Fruit fly (Drosophila melanogaster) whole organism, embryonic: ENCODE results near the gene CG32333.

ENCODE experiments used
- B-H2 ChIP-seq: fragments of 200-800 bp; sonication (Bioruptor generic); optimal IDR thresholded peaks from 2 replicates; lab custom pipeline; 2018; ENCODE audit warnings: missing biosample characterization, mild to moderate bottlenecking, missing genetic modification characterization
- BEAF-32 ChIP-seq: fragments of 200-800 bp; sonication (Bioruptor generic); optimal IDR thresholded peaks from 3 replicates; lab custom pipeline; 2017; ENCODE audit warnings: missing biosample characterization, missing genetic modification characterization, mild to moderate bottlenecking, moderate library complexity, missing genetic modification reagents
- CG10431 ChIP-seq: fragments of 200-800 bp; sonication (Bioruptor generic); optimal IDR thresholded peaks from 3 replicates; lab custom pipeline; 2018; ENCODE audit warnings: missing biosample characterization, mild to moderate bottlenecking, missing genetic modification characterization
- CG10543 ChIP-seq: fragments of 200-800 bp; sonication (Bioruptor generic); optimal IDR thresholded peaks from 3 replicates; lab custom pipeline; 2017; ENCODE audit warnings: missing biosample characterization, mild to moderate bottlenecking, missing genetic modification characterization, moderate library complexity
- CG12155 ChIP-seq: fragments of 200-800 bp; sonication (Bioruptor generic); optimal IDR thresholded peaks from 3 replicates; lab custom pipeline; 2016; ENCODE audit warnings: missing biosample characterization, missing genetic modification characterization
- CG14860 ChIP-seq: fragments of 200-800 bp; sonication (Bioruptor generic); IDR thresholded peaks from 3 replicates; pipeline ENCODE4 v1.3.6; 2022; ENCODE audit warnings: missing biosample characterization, missing genetic modification characterization; ENCODE audit not compliant: partially characterized antibody
- CG16813 ChIP-seq: fragments of 200-800 bp; sonication (Bioruptor generic); IDR thresholded peaks from 3 replicates; pipeline ENCODE4 v1.3.6; 2022; ENCODE audit warnings: missing biosample characterization, missing genetic modification characterization; ENCODE audit not compliant: partially characterized antibody
- CG16863 ChIP-seq: fragments of 200-800 bp; sonication (Bioruptor generic); optimal IDR thresholded peaks from 3 replicates; lab custom pipeline; 2016; ENCODE audit warnings: missing biosample characterization, missing genetic modification characterization
- CG34376 ChIP-seq: fragments of 200-800 bp; sonication (Bioruptor generic); optimal IDR thresholded peaks from 2 replicates; lab custom pipeline; 2018; ENCODE audit warnings: missing biosample characterization, mild to moderate bottlenecking, missing genetic modification characterization
- CG7372 ChIP-seq: fragments of 200-800 bp; sonication (Bioruptor generic); IDR thresholded peaks from 2 replicates; pipeline ENCODE4 v1.3.6; 2022; ENCODE audit warnings: missing biosample characterization, missing genetic modification characterization
- CG8359 ChIP-seq: fragments of 200-800 bp; sonication (Bioruptor generic); optimal IDR thresholded peaks from 2 replicates; lab custom pipeline; 2017; ENCODE audit warnings: missing biosample characterization, mild to moderate bottlenecking, missing genetic modification characterization, borderline replicate concordance
- CG8765 ChIP-seq: fragments of 200-800 bp; sonication (Bioruptor generic); IDR thresholded peaks from 2 replicates; pipeline ENCODE4 v1.3.6; 2022; ENCODE audit warnings: missing biosample characterization, missing genetic modification characterization
- CG9876 ChIP-seq: fragments of 200-800 bp; sonication (Bioruptor generic); optimal IDR thresholded peaks from 2 replicates; lab custom pipeline; 2016; ENCODE audit warnings: missing biosample characterization, missing genetic modification characterization
- Dip2 ChIP-seq: fragments of 200-800 bp; sonication (Bioruptor generic); IDR thresholded peaks from 2 replicates; pipeline ENCODE4 v1.3.6; 2022; ENCODE audit warnings: missing biosample characterization, missing genetic modification characterization
- Doc3 ChIP-seq: fragments of 200-800 bp; sonication (Bioruptor generic); IDR thresholded peaks from 3 replicates; pipeline ENCODE4 v1.3.6; 2022; ENCODE audit warnings: missing biosample characterization, missing genetic modification characterization; ENCODE audit not compliant: partially characterized antibody
- E2f1 ChIP-seq: fragments of 200-800 bp; sonication (Bioruptor generic); IDR thresholded peaks from 2 replicates; pipeline ENCODE4 v1.3.6; 2022; ENCODE audit warnings: missing biosample characterization, missing genetic modification characterization
- Ets65A ChIP-seq: fragments of 200-800 bp; sonication (Bioruptor generic); peaks from one replicate; lab custom pipeline; 2016; ENCODE audit warnings: missing biosample characterization, missing genetic modification characterization
- GATAe ChIP-seq: fragments of 200-800 bp; sonication (Bioruptor generic); conservative IDR thresholded peaks from 2 replicates; pipeline ENCODE4 v1.3.6; 2022; ENCODE audit warnings: missing biosample characterization, missing genetic modification characterization
- MBD-R2 ChIP-seq: fragments of 200-800 bp; sonication (Bioruptor generic); IDR thresholded peaks from 2 replicates; pipeline ENCODE4 v1.3.6; 2022; ENCODE audit warnings: missing biosample characterization, missing genetic modification characterization
- MTF-1 ChIP-seq: fragments of 200-800 bp; sonication (Bioruptor generic); optimal IDR thresholded peaks from 2 replicates; lab custom pipeline; 2018; ENCODE audit warnings: missing biosample characterization, mild to moderate bottlenecking, missing genetic modification characterization, borderline replicate concordance
- NC2β ChIP-seq: fragments of 200-800 bp; sonication (Bioruptor generic); optimal IDR thresholded peaks from 2 replicates; lab custom pipeline; 2016; ENCODE audit warnings: missing biosample characterization, missing genetic modification characterization
- Opbp ChIP-seq: fragments of 200-800 bp; sonication (Bioruptor generic); IDR thresholded peaks from 3 replicates; pipeline ENCODE4 v1.3.6; 2022; ENCODE audit warnings: missing biosample characterization, missing genetic modification characterization; ENCODE audit not compliant: partially characterized antibody
- Rfx ChIP-seq: fragments of 200-800 bp; sonication (Bioruptor generic); IDR thresholded peaks from 2 replicates; pipeline ENCODE4 v1.3.6; 2022; ENCODE audit warnings: missing biosample characterization, missing genetic modification characterization
- Side ChIP-seq: fragments of 200-800 bp; sonication (Bioruptor generic); optimal IDR thresholded peaks from 2 replicates; lab custom pipeline; 2016; ENCODE audit warnings: missing biosample characterization, missing genetic modification characterization
- Stat92E ChIP-seq, 3 experiments: fragments of >200 bp in 2 of 3; fragments of 200-800 bp in 1 of 3; sonication (Bioruptor generic) in 1 of 3; optimal IDR thresholded peaks; 2 replicates each; lab custom pipeline; 2017 to 2019; ENCODE audit warnings: missing biosample characterization in 3 of 3, missing genetic modification characterization in 3 of 3, mild to moderate bottlenecking in 1 of 3, moderate library complexity in 1 of 3
- ac ChIP-seq: fragments of 200-800 bp; sonication (Bioruptor generic); optimal IDR thresholded peaks from 3 replicates; lab custom pipeline; 2017; ENCODE audit warnings: missing biosample characterization, mild to moderate bottlenecking, missing genetic modification characterization
- bab2 ChIP-seq: fragments of 200-800 bp; sonication (Bioruptor generic); optimal IDR thresholded peaks from 2 replicates; lab custom pipeline; 2016; ENCODE audit warnings: missing biosample characterization, missing genetic modification characterization
- cad ChIP-seq: fragments of >200 bp; optimal IDR thresholded peaks from 2 replicates; lab custom pipeline; 2017; ENCODE audit warnings: missing biosample characterization, missing genetic modification characterization
- cas ChIP-seq: fragments of 200-800 bp; sonication (Bioruptor generic); IDR thresholded peaks from 2 replicates; pipeline ENCODE4 v1.3.6; 2022; ENCODE audit warnings: missing biosample characterization, missing genetic modification characterization
- chinmo ChIP-seq: fragments of 200-800 bp; sonication (Bioruptor generic); IDR thresholded peaks from 4 replicates; pipeline ENCODE4 v1.3.6; 2022; ENCODE audit warnings: missing biosample characterization, missing genetic modification characterization; ENCODE audit not compliant: partially characterized antibody
- corto ChIP-seq: fragments of 200-800 bp; sonication (Bioruptor generic); optimal IDR thresholded peaks from 2 replicates; lab custom pipeline; 2016; ENCODE audit warnings: missing biosample characterization, mild to moderate bottlenecking, missing genetic modification characterization, moderate library complexity
- crc ChIP-seq: fragments of 200-800 bp; sonication (Bioruptor generic); optimal IDR thresholded peaks from 2 replicates; lab custom pipeline; 2016; ENCODE audit warnings: missing biosample characterization, missing genetic modification characterization
- croc ChIP-seq: fragments of 200-800 bp; sonication (Bioruptor generic); conservative IDR thresholded peaks from 3 replicates; pipeline ENCODE4 v1.3.6; 2022; ENCODE audit warnings: missing biosample characterization, missing genetic modification characterization
- da ChIP-seq: fragments of 200-800 bp; sonication (Bioruptor generic); optimal IDR thresholded peaks from 2 replicates; lab custom pipeline; 2016; ENCODE audit warnings: missing biosample characterization, missing genetic modification characterization
- dpn ChIP-seq, 2 experiments: fragments of 200-800 bp; sonication (Bioruptor generic); optimal IDR thresholded peaks; 3 replicates each; lab custom pipeline; 2016; ENCODE audit warnings: missing biosample characterization in 2 of 2, missing genetic modification characterization in 2 of 2
- dysf ChIP-seq: fragments of 200-800 bp; sonication (Bioruptor generic); IDR thresholded peaks from 3 replicates; pipeline ENCODE4 v1.3.6; 2022; ENCODE audit warnings: missing biosample characterization, missing genetic modification characterization
- ewg ChIP-seq: fragments of 200-800 bp; sonication (Bioruptor generic); optimal IDR thresholded peaks from 3 replicates; lab custom pipeline; 2017; ENCODE audit warnings: mild to moderate bottlenecking, missing biosample characterization, missing genetic modification reagents, missing genetic modification characterization
- exex ChIP-seq: fragments of 200-800 bp; sonication (Bioruptor generic); optimal IDR thresholded peaks from 4 replicates; lab custom pipeline; 2018; ENCODE audit warnings: missing biosample characterization, mild to moderate bottlenecking, missing genetic modification characterization, moderate library complexity
- fd3F ChIP-seq: fragments of 200-800 bp; sonication (Bioruptor generic); optimal IDR thresholded peaks from 2 replicates; lab custom pipeline; 2018; ENCODE audit warnings: missing biosample characterization, mild to moderate bottlenecking, missing genetic modification characterization, moderate library complexity
- gce ChIP-seq: fragments of 200-800 bp; sonication (Bioruptor generic); IDR thresholded peaks from 3 replicates; pipeline ENCODE4 v1.3.6; 2022; ENCODE audit warnings: missing biosample characterization, missing genetic modification characterization
- hth ChIP-seq: fragments of >200 bp; optimal IDR thresholded peaks from 2 replicates; lab custom pipeline; 2017; ENCODE audit warnings: inconsistent platforms
- jumu ChIP-seq: fragments of 200-800 bp; sonication (Bioruptor generic); optimal IDR thresholded peaks from 3 replicates; lab custom pipeline; 2016; ENCODE audit warnings: missing biosample characterization, missing genetic modification characterization
- kah ChIP-seq: fragments of 200-800 bp; sonication (Bioruptor generic); optimal IDR thresholded peaks from 2 replicates; lab custom pipeline; 2018; ENCODE audit warnings: missing biosample characterization, mild to moderate bottlenecking, missing genetic modification characterization
- nau ChIP-seq: fragments of 200-800 bp; sonication (Bioruptor generic); optimal IDR thresholded peaks from 3 replicates; lab custom pipeline; 2017; ENCODE audit warnings: missing biosample characterization, mild to moderate bottlenecking, missing genetic modification characterization, missing genetic modification reagents
- rib ChIP-seq: fragments of 200-800 bp; sonication (Bioruptor generic); IDR thresholded peaks from 2 replicates; pipeline ENCODE4 v1.3.6; 2022; ENCODE audit warnings: missing biosample characterization, missing genetic modification characterization
- ro ChIP-seq: fragments of 200-800 bp; sonication (Bioruptor generic); IDR thresholded peaks from 2 replicates; pipeline ENCODE4 v1.3.6; 2022; ENCODE audit warnings: missing biosample characterization, missing genetic modification characterization
- schlank ChIP-seq: fragments of 200-800 bp; sonication (Bioruptor generic); optimal IDR thresholded peaks from 2 replicates; lab custom pipeline; 2018; ENCODE audit warnings: missing biosample characterization, mild to moderate bottlenecking, missing genetic modification characterization
- sd ChIP-seq: fragments of 200-800 bp; sonication (Bioruptor generic); optimal IDR thresholded peaks from 3 replicates; lab custom pipeline; 2018; ENCODE audit warnings: missing biosample characterization, mild to moderate bottlenecking, missing genetic modification characterization, moderate library complexity
- slp2 ChIP-seq: fragments of 200-800 bp; sonication (Bioruptor generic); optimal IDR thresholded peaks from 2 replicates; lab custom pipeline; 2016; ENCODE audit warnings: missing biosample characterization, missing genetic modification characterization
- so ChIP-seq: fragments of 200-800 bp; sonication (Bioruptor generic); IDR thresholded peaks from 3 replicates; pipeline ENCODE4 v1.3.6; 2022; ENCODE audit warnings: missing biosample characterization, missing genetic modification characterization

CG32333 gene

dm6 chr3L:1324818-1325625 lies 49.3 kb downstream of the CG32333 start (continued):
- TF ChIP-seq corto (GFP tag; lab: Kevin White, UChicago) (peak; percentile 16), Ets65A (GFP tag; lab: Kevin White, UChicago) (peak; percentile 27), hth (lab: Kevin White, UChicago) (no peak), Dip2 (GFP tag; lab: Robert Waterston, UW) (no peak), da (GFP tag; lab: Kevin White, UChicago) (no peak), chinmo (no peak), fd3F (GFP tag; lab: Kevin White, UChicago) (no peak), CG8359 (no peak), dysf (GFP tag; lab: Robert Waterston, UW) (no peak), ewg (GFP tag; lab: Kevin White, UChicago) (no peak), kah (no peak), ro (GFP tag; lab: Robert Waterston, UW) (no peak), CG10431 (no peak), Doc3 (GFP tag; lab: Robert Waterston, UW) (no peak), BEAF-32 (no peak), Side (GFP tag; lab: Kevin White, UChicago) (no peak), so (GFP tag; lab: Robert Waterston, UW) (no peak), rib (GFP tag; lab: Robert Waterston, UW) (peak; percentile 43; the same call in 1 of the 2 replicates), MBD-R2 (GFP tag; lab: Robert Waterston, UW) (no peak), crc (GFP tag; lab: Kevin White, UChicago) (no peak), CG10543 (GFP tag; lab: Kevin White, UChicago) (peak; percentile 47), bab2 (GFP tag; lab: Kevin White, UChicago) (no peak), Opbp (GFP tag; lab: Robert Waterston, UW) (no peak), cad (GFP tag; lab: Kevin White, UChicago) (peak; percentile 25), CG34376 (GFP tag; lab: Kevin White, UChicago) (peak; percentile 89), E2f1 (GFP tag; lab: Robert Waterston, UW) (no peak), CG12155 (GFP tag; lab: Kevin White, UChicago) (no peak), NC2β (GFP tag; lab: Kevin White, UChicago) (no peak), Rfx (GFP tag; lab: Robert Waterston, UW) (no peak), nau (GFP tag; lab: Kevin White, UChicago) (no peak), MTF-1 (GFP tag; lab: Kevin White, UChicago) (no peak), exex (peak; percentile 77), Stat92E (GFP tag; optimal IDR thresholded peaks at IDR 0.05; lab: Kevin White, UChicago) (no peak), cas (GFP tag; lab: Robert Waterston, UW) (no peak), jumu (GFP tag; lab: Kevin White, UChicago) (no peak), CG16863 (no peak), sd (tag; lab: Kevin White, UChicago) (peak; percentile 73), slp2 (GFP tag; lab: Kevin White, UChicago) (no peak), ac (no peak), CG8765 (GFP tag; lab: Robert Waterston, UW) (no peak), croc (GFP tag; lab: Robert Waterston, UW) (no peak), CG16813 (GFP tag; lab: Robert Waterston, UW) (no peak), CG9876 (GFP tag; lab: Kevin White, UChicago) (no peak), CG7372 (GFP tag; lab: Robert Waterston, UW) (no peak), gce (GFP tag; lab: Robert Waterston, UW) (no peak), GATAe (GFP tag; lab: Robert Waterston, UW) (peak; percentile 84), B-H2 (GFP tag; lab: Kevin White, UChicago) (peak; percentile 1), schlank (no peak), CG14860 (GFP tag; lab: Robert Waterston, UW) (no peak), dpn (GFP tag; optimal IDR thresholded peaks at IDR 0.05; lab: Kevin White, UChicago) (no peak)
